Fruit fly (Drosophila melanogaster): Measurements from ENCODE around the gene CG42337.
A peak's percentile ranks its signal among the peaks of the same experiment; 100 is the strongest.

The CG42337 gene

DNA sequence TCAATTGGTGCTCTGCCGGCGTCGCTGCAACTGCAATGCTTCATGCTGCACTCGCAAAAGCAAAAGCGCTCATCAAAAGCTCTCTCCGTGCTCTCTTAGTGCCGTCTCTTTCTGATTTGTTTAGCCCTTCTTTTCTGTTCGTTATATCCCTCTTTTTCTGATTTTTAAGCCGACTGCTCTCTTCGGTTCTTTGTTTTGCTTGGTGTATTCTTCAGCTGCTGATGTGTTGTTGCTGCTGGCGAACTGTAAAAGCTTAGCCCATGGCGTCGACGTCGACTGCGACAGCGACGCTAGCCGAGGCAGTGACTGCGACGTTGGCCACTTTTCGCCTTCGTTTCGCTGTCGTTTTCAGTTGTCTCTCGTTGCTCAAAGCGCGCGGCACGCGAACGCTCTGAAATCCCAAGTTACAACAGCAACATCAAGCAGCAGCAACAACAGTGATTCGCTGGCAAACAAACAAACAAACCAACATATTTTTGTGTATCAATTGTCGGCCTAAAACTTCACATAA lies 46.9 kb upstream of the CG42337 start (continued):
- TF ChIP-seq CG3838 (GFP tag; optimal IDR thresholded peaks at IDR 0.05) (peak; percentile 91), her (GFP tag; optimal IDR thresholded peaks at IDR 0.05) (peak; percentile 13), grn (GFP tag; optimal IDR thresholded peaks at IDR 0.05) (no peak), ham (GFP tag; IDR thresholded peaks at IDR 0.05) (no peak), tna (GFP tag; IDR thresholded peaks at IDR 0.05; ENCODE audit: partially characterized antibody) (peak; percentile 20; the same call in 1 of the 2 replicates), ftz-f1 (GFP tag; optimal IDR thresholded peaks at IDR 0.05) (peak; percentile 54), CG2678 (tag; optimal IDR thresholded peaks at IDR 0.05) (no peak), CG9727 (GFP tag; optimal IDR thresholded peaks at IDR 0.05) (no peak), dimm (GFP tag; IDR thresholded peaks at IDR 0.05) (no peak), CG9932 (GFP tag; IDR thresholded peaks at IDR 0.05) (no peak), twi (tag; optimal IDR thresholded peaks at IDR 0.05) (no peak), Vsx1 (GFP tag; optimal IDR thresholded peaks at IDR 0.05) (peak; percentile 5), yki (optimal IDR thresholded peaks at IDR 0.05) (peak; percentile 27), Awh (GFP tag; IDR thresholded peaks at IDR 0.05) (peak; percentile 36; the same call in 1 of the 2 replicates), CG10209 (GFP tag; optimal IDR thresholded peaks at IDR 0.05) (no peak), hkb (optimal IDR thresholded peaks at IDR 0.05) (no peak), hkb (GFP tag; IDR thresholded peaks at IDR 0.05) (peak; percentile 40; the same call in 1 of the 2 replicates), CG17385 (GFP tag; optimal IDR thresholded peaks at IDR 0.05) (peak; percentile 30), CG6689 (GFP tag; IDR thresholded peaks at IDR 0.05) (no peak), Chrac-16 (GFP tag; optimal IDR thresholded peaks at IDR 0.05) (no peak), Drgx (GFP tag; IDR thresholded peaks at IDR 0.05) (peak; percentile 33; the same call in 1 of the 2 replicates), CG34224 (GFP tag; IDR thresholded peaks at IDR 0.05; ENCODE audit: partially characterized antibody) (peak; percentile 57; the same call in 1 of the 3 replicates), CG14667 (GFP tag; IDR thresholded peaks at IDR 0.05) (no peak), Deaf1 (tag; optimal IDR thresholded peaks at IDR 0.05) (peak; percentile 98), Kr (GFP tag; optimal IDR thresholded peaks at IDR 0.05) (no peak), trem (tag; optimal IDR thresholded peaks at IDR 0.05) (no peak), Bteb2 (GFP tag; optimal IDR thresholded peaks at IDR 0.05) (no peak), Sin3A (optimal IDR thresholded peaks at IDR 0.05) (no peak), Mad (GFP tag; optimal IDR thresholded peaks at IDR 0.05) (no peak), CG2875 (GFP tag; optimal IDR thresholded peaks at IDR 0.05) (peak; percentile 29), Atf6 (GFP tag; IDR thresholded peaks at IDR 0.05) (0 out of 2 replicates have a peak, but pooled peaks have one; percentile 28), nom (GFP tag; optimal IDR thresholded peaks at IDR 0.05) (peak; percentile 59), gem (tag; optimal IDR thresholded peaks at IDR 0.05) (no peak), CG6813 (GFP tag; optimal IDR thresholded peaks at IDR 0.05) (peak; percentile 20), klu (GFP tag; IDR thresholded peaks at IDR 0.05) (no peak), stwl (tag; optimal IDR thresholded peaks at IDR 0.05) (no peak), HLHmδ (GFP tag; optimal IDR thresholded peaks at IDR 0.05) (peak; percentile 4), CG17359 (tag; optimal IDR thresholded peaks at IDR 0.05) (no peak), Nf-YB (GFP tag; optimal IDR thresholded peaks at IDR 0.05) (peak; percentile 75), CG12104 (GFP tag; optimal IDR thresholded peaks at IDR 0.05) (no peak), Dref (GFP tag; IDR thresholded peaks at IDR 0.05) (no peak), CG18011 (GFP tag; optimal IDR thresholded peaks at IDR 0.05) (no peak), lab (GFP tag; optimal IDR thresholded peaks at IDR 0.05) (peak; percentile 40), Dll (GFP tag; IDR thresholded peaks at IDR 0.05; ENCODE audit: partially characterized antibody) (0 out of 4 replicates have a peak, but pooled peaks have one; percentile 43), CG4360 (GFP tag; IDR thresholded peaks at IDR 0.05) (peak; percentile 51), HmgD (GFP tag; optimal IDR thresholded peaks at IDR 0.05) (no peak), MTF-1 (GFP tag; optimal IDR thresholded peaks at IDR 0.05; ENCODE audit: borderline replicate concordance) (peak; percentile 57), CG12155 (GFP tag; optimal IDR thresholded peaks at IDR 0.05) (no peak), CG34422 (GFP tag; IDR thresholded peaks at IDR 0.05) (peak; percentile 44; the same call in 1 of the 3 replicates), cwo (GFP tag; optimal IDR thresholded peaks at IDR 0.05) (no peak), Dfd (GFP tag; optimal IDR thresholded peaks at IDR 0.05) (no peak)

Measured in whole organism, embryonic.